Fruit fly (Drosophila melanogaster) whole organism, wandering third instar larva: ENCODE data around the gene MtnA.

ENCODE experiments used
- Abd-B ChIP-seq: fragments of >200 bp; optimal IDR thresholded peaks from 2 replicates; lab custom pipeline; 2017; ENCODE audit warnings: missing biosample characterization, missing genetic modification characterization
- CG32264 ChIP-seq: fragments of 200-800 bp; sonication (Bioruptor generic); optimal IDR thresholded peaks from 2 replicates; lab custom pipeline; 2016; ENCODE audit warnings: missing biosample characterization, missing genetic modification characterization
- CG9705 ChIP-seq: fragments of 200-800 bp; sonication (Bioruptor generic); optimal IDR thresholded peaks from 2 replicates; lab custom pipeline; 2018; ENCODE audit warnings: missing biosample characterization, mild to moderate bottlenecking, missing genetic modification characterization
- CrebA ChIP-seq: fragments of 200-800 bp; sonication (Bioruptor generic); optimal IDR thresholded peaks from 2 replicates; lab custom pipeline; 2016; ENCODE audit warnings: missing biosample characterization, mild to moderate bottlenecking, missing genetic modification characterization, borderline replicate concordance
- Dfd ChIP-seq: fragments of >200 bp; optimal IDR thresholded peaks from 2 replicates; lab custom pipeline; 2017; ENCODE audit warnings: missing biosample characterization, missing genetic modification characterization
- Dif ChIP-seq: fragments of 200-275, 200-300 bp; sonication (Bioruptor generic); optimal IDR thresholded peaks from 2 replicates; lab custom pipeline; 2018; ENCODE audit warnings: missing biosample characterization, missing genetic modification characterization; ENCODE audit not compliant: partially characterized antibody
- GATAd ChIP-seq: sonication (Bioruptor generic); optimal IDR thresholded peaks from 2 replicates; lab custom pipeline; 2016; ENCODE audit warnings: missing biosample characterization, missing genetic modification characterization
- HLH106 ChIP-seq: fragments of 200-800 bp; optimal IDR thresholded peaks from 3 replicates; lab custom pipeline; 2019; ENCODE audit warnings: missing biosample characterization, mild to moderate bottlenecking, missing genetic modification characterization, moderate library complexity
- Hr83 ChIP-seq: fragments of 200-300 bp; sonication (Bioruptor generic); optimal IDR thresholded peaks from 2 replicates; lab custom pipeline; 2016; ENCODE audit warnings: missing biosample characterization, mild to moderate bottlenecking, missing genetic modification characterization, moderate library complexity; ENCODE audit not compliant: poor library complexity, severe bottlenecking
- Jra ChIP-seq: sonication (Bioruptor generic); optimal IDR thresholded peaks from 2 replicates; lab custom pipeline; 2016; ENCODE audit warnings: missing biosample characterization, missing genetic modification characterization
- Myc ChIP-seq: fragments of >200 bp; optimal IDR thresholded peaks from 2 replicates; lab custom pipeline; 2017
- N ChIP-seq: fragments of >200 bp; optimal IDR thresholded peaks from 2 replicates; lab custom pipeline; 2018; ENCODE audit warnings: missing biosample characterization, missing external identifiers, missing genetic modification characterization
- OdsH ChIP-seq: fragments of 200-800 bp; sonication (Bioruptor generic); optimal IDR thresholded peaks from 2 replicates; lab custom pipeline; 2016; ENCODE audit warnings: missing biosample characterization, mild to moderate bottlenecking, missing genetic modification characterization
- Rel ChIP-seq, 2 experiments: fragments of 200-800 bp; sonication (Bioruptor generic) in 1 of 2; optimal IDR thresholded peaks; 2 replicates in 1 of 2; 3 replicates in 1 of 2; lab custom pipeline; 2016 to 2019; ENCODE audit warnings: mild to moderate bottlenecking in 2 of 2, missing biosample characterization in 2 of 2, missing genetic modification characterization in 2 of 2, moderate library complexity in 1 of 2
- Sp1 ChIP-seq: fragments of 200-800 bp; sonication (Bioruptor generic); optimal IDR thresholded peaks from 3 replicates; lab custom pipeline; 2019; ENCODE audit warnings: missing biosample characterization, mild to moderate bottlenecking, missing genetic modification characterization, moderate library complexity
- Vsx2 ChIP-seq: fragments of 200-300, 225-300 bp; sonication (Bioruptor generic); optimal IDR thresholded peaks from 2 replicates; lab custom pipeline; 2018; ENCODE audit warnings: missing biosample characterization, missing genetic modification characterization; ENCODE audit not compliant: partially characterized antibody
- br ChIP-seq: fragments of 200-800 bp; sonication (Bioruptor generic); optimal IDR thresholded peaks from 2 replicates; lab custom pipeline; 2016; ENCODE audit warnings: missing biosample characterization, missing genetic modification characterization
- brk ChIP-seq: fragments of 200-800 bp; sonication (Bioruptor generic); optimal IDR thresholded peaks from 2 replicates; lab custom pipeline; 2016; ENCODE audit warnings: missing biosample characterization, mild to moderate bottlenecking, missing genetic modification characterization
- dl ChIP-seq, 2 experiments: fragments of 175-275, 200-275 bp in 1 of 2; fragments of 200-275 bp in 1 of 2; sonication (Bioruptor generic); optimal IDR thresholded peaks; lab custom pipeline; 2018; ENCODE audit warnings: mild to moderate bottlenecking in 2 of 2, missing biosample characterization in 2 of 2, missing genetic modification characterization in 2 of 2, moderate library complexity in 2 of 2; ENCODE audit not compliant: partially characterized antibody in 2 of 2, insufficient read depth in 1 of 2
- dmrt93B ChIP-seq: fragments of 200-800 bp; sonication (Bioruptor generic); optimal IDR thresholded peaks from 2 replicates; lab custom pipeline; 2018; ENCODE audit warnings: missing biosample characterization, mild to moderate bottlenecking, missing genetic modification characterization
- dsf ChIP-seq: sonication (Bioruptor generic); optimal IDR thresholded peaks from 2 replicates; lab custom pipeline; 2016; ENCODE audit warnings: missing biosample characterization, missing genetic modification characterization, borderline replicate concordance
- ey ChIP-seq: fragments of 200-800 bp; sonication (Bioruptor generic); optimal IDR thresholded peaks from 2 replicates; lab custom pipeline; 2016; ENCODE audit warnings: missing biosample characterization, missing genetic modification characterization
- foxo ChIP-seq, 2 experiments: fragments of 200-800 bp; sonication (Bioruptor generic); optimal IDR thresholded peaks; 2 replicates in 1 of 2; 3 replicates in 1 of 2; lab custom pipeline; 2016 to 2017; ENCODE audit warnings: missing biosample characterization in 2 of 2, missing genetic modification characterization in 2 of 2
- fru ChIP-seq: fragments of 200-800 bp; sonication (Bioruptor generic); optimal IDR thresholded peaks from 3 replicates; lab custom pipeline; 2016; ENCODE audit warnings: missing biosample characterization, mild to moderate bottlenecking, missing genetic modification characterization
- h ChIP-seq: fragments of 200-800 bp; sonication (Bioruptor generic); optimal IDR thresholded peaks from 3 replicates; lab custom pipeline; 2016; ENCODE audit warnings: missing biosample characterization, mild to moderate bottlenecking, missing genetic modification characterization
- jim ChIP-seq: fragments of 175-275, 200-325 bp; sonication (Bioruptor generic); optimal IDR thresholded peaks from 2 replicates; lab custom pipeline; 2016; ENCODE audit warnings: missing biosample characterization, mild to moderate bottlenecking, missing genetic modification characterization
- lola ChIP-seq: fragments of >200 bp; optimal IDR thresholded peaks from 2 replicates; lab custom pipeline; 2017; ENCODE audit warnings: missing biosample characterization, missing genetic modification characterization
- pan ChIP-seq: fragments of >200 bp; optimal IDR thresholded peaks from 2 replicates; lab custom pipeline; 2017
- psq ChIP-seq: fragments of 200-800 bp; sonication (Bioruptor generic); optimal IDR thresholded peaks from 3 replicates; lab custom pipeline; 2017; ENCODE audit warnings: missing biosample characterization, mild to moderate bottlenecking, missing genetic modification characterization, moderate library complexity
- rgr ChIP-seq: fragments of 200-800 bp; sonication (Bioruptor generic); optimal IDR thresholded peaks from 3 replicates; lab custom pipeline; 2016; ENCODE audit warnings: missing biosample characterization, mild to moderate bottlenecking, missing genetic modification characterization
- sv ChIP-seq: fragments of 200-800 bp; sonication (Bioruptor generic); optimal IDR thresholded peaks from 3 replicates; lab custom pipeline; 2016; ENCODE audit warnings: missing biosample characterization, missing genetic modification characterization
- tai ChIP-seq: sonication (Bioruptor generic); optimal IDR thresholded peaks from 2 replicates; lab custom pipeline; 2016; ENCODE audit warnings: missing biosample characterization, missing genetic modification characterization
- usp ChIP-seq: fragments of >200 bp; optimal IDR thresholded peaks from 2 replicates; lab custom pipeline; 2017; ENCODE audit warnings: missing biosample characterization, missing genetic modification characterization
- woc ChIP-seq: sonication (Bioruptor generic); optimal IDR thresholded peaks from 2 replicates; lab custom pipeline; 2016; ENCODE audit warnings: missing biosample characterization, mild to moderate bottlenecking, missing genetic modification characterization

The MtnA gene

dm6 chr3R:9747272-9747874 lies 36.8 kb downstream of the MtnA start, which contains the start of gene CG12948:
Gene CG12948, minus strand, starts transcription at chr3R:9747744.
- TF ChIP-seq sv (GFP tag; lab: Kevin White, UChicago) (peak; percentile 55), dmrt93B (GFP tag; lab: Kevin White, UChicago) (no peak), Rel (GFP tag; optimal IDR thresholded peaks at IDR 0.05; lab: Kevin White, UChicago) (no peak), Rel (tag; optimal IDR thresholded peaks at IDR 0.05; lab: Kevin White, UChicago) (peak; percentile 65), CG9705 (GFP tag; lab: Kevin White, UChicago) (peak; percentile 74), N (GFP tag; lab: Kevin White, UChicago) (no peak), usp (GFP tag; lab: Kevin White, UChicago) (no peak), woc (GFP tag; lab: Kevin White, UChicago) (peak; percentile 96), tai (GFP tag; lab: Kevin White, UChicago) (no peak), jim (GFP tag; lab: Kevin White, UChicago) (no peak), ey (peak; percentile 51), rgr (GFP tag; lab: Kevin White, UChicago) (peak; percentile 73), CG32264 (GFP tag; lab: Kevin White, UChicago) (no peak), GATAd (GFP tag; lab: Kevin White, UChicago) (no peak), Myc (lab: Kevin White, UChicago) (peak; percentile 50), brk (GFP tag; lab: Kevin White, UChicago) (no peak), Sp1 (GFP tag; lab: Kevin White, UChicago) (peak; percentile 76), Hr83 (GFP tag; lab: Kevin White, UChicago) (no peak), OdsH (GFP tag; lab: Kevin White, UChicago) (peak; percentile 55), Dif (GFP tag; lab: Kevin White, UChicago) (peak; percentile 17), lola (no peak), Vsx2 (GFP tag; lab: Kevin White, UChicago) (no peak), br (GFP tag; lab: Kevin White, UChicago) (peak; percentile 80), dl (GFP tag; optimal IDR thresholded peaks at IDR 0.05; lab: Kevin White, UChicago; ENCODE audit: insufficient read depth in 1 of 2, partially characterized antibody in 2 of 2) (no peak), Jra (no peak), dsf (GFP tag; lab: Kevin White, UChicago) (peak; percentile 10), psq (peak; percentile 53), CrebA (GFP tag; lab: Kevin White, UChicago) (no peak), fru (no peak), foxo (GFP tag; optimal IDR thresholded peaks at IDR 0.05; lab: Kevin White, UChicago) (peak in 1 of 2 experiments; percentile 32), HLH106 (tag; lab: Kevin White, UChicago) (peak; percentile 79)

dm6 chr3R:9746267-9746666 lies 37.9 kb downstream of the MtnA start, which contains the start of gene CG34409:
Gene CG34409, minus strand, starts transcription at chr3R:9746367.
- TF ChIP-seq sv (GFP tag; lab: Kevin White, UChicago) (no peak), dmrt93B (GFP tag; lab: Kevin White, UChicago) (no peak), brk (GFP tag; lab: Kevin White, UChicago) (no peak), Abd-B (GFP tag; lab: Kevin White, UChicago) (no peak), h (no peak), pan (lab: Kevin White, UChicago) (no peak), jim (GFP tag; lab: Kevin White, UChicago) (no peak), Hr83 (GFP tag; lab: Kevin White, UChicago) (no peak), woc (GFP tag; lab: Kevin White, UChicago) (no peak), OdsH (GFP tag; lab: Kevin White, UChicago) (no peak)

dm6 chr3R:9745442-9745841 lies 38.7 kb downstream of the MtnA start:
- TF ChIP-seq foxo (GFP tag; optimal IDR thresholded peaks at IDR 0.05; lab: Kevin White, UChicago) (no peak), psq (no peak), dsf (GFP tag; lab: Kevin White, UChicago) (no peak), h (no peak), Vsx2 (GFP tag; lab: Kevin White, UChicago) (no peak), dl (GFP tag; optimal IDR thresholded peaks at IDR 0.05; lab: Kevin White, UChicago; ENCODE audit: insufficient read depth in 1 of 2, partially characterized antibody in 2 of 2) (no peak), CG9705 (GFP tag; lab: Kevin White, UChicago) (no peak), br (GFP tag; lab: Kevin White, UChicago) (no peak), Jra (no peak), Hr83 (GFP tag; lab: Kevin White, UChicago) (no peak), Dif (GFP tag; lab: Kevin White, UChicago) (no peak), Sp1 (GFP tag; lab: Kevin White, UChicago) (no peak), Dfd (no peak), ey (no peak), rgr (GFP tag; lab: Kevin White, UChicago) (no peak), OdsH (GFP tag; lab: Kevin White, UChicago) (no peak)
